Worm (Caenorhabditis elegans) whole organism, midembryonic: ENCODE data around the gene srbc-33.

Experiments used
- T22C8.4 ChIP-seq: fragments of 200-800 bp; sonication (Bioruptor generic); IDR thresholded peaks from 2 replicates; pipeline ENCODE4 v1.3.6; 2022; ENCODE audit warnings: missing genetic modification characterization, missing compliant biosample characterization
- klf-2 ChIP-seq: fragments of 200-800 bp; sonication (Bioruptor generic); conservative IDR thresholded peaks from 2 replicates; pipeline ENCODE4 v1.3.6; 2022; ENCODE audit warnings: missing genetic modification reagents, missing genetic modification characterization, missing compliant biosample characterization
- tab-1 ChIP-seq: fragments of 200-800 bp; sonication (Bioruptor generic); IDR thresholded peaks from 2 replicates; pipeline ENCODE4 v1.3.6; 2022; ENCODE audit warnings: missing genetic modification characterization, missing compliant biosample characterization

- TF ChIP-seq T22C8.4 (GFP tag; lab: Robert Waterston, UW) (no peak), tab-1 (GFP tag; lab: Robert Waterston, UW) (no peak), klf-2 (GFP tag; lab: Robert Waterston, UW) (no peak)
Measured at ce11 chrV:3490435-3490834, 5.8 kb upstream of the srbc-33 start, which contains the start of gene srbc-36.
